Worm (Caenorhabditis elegans): ENCODE data around the gene T24E12.11.

DNA sequence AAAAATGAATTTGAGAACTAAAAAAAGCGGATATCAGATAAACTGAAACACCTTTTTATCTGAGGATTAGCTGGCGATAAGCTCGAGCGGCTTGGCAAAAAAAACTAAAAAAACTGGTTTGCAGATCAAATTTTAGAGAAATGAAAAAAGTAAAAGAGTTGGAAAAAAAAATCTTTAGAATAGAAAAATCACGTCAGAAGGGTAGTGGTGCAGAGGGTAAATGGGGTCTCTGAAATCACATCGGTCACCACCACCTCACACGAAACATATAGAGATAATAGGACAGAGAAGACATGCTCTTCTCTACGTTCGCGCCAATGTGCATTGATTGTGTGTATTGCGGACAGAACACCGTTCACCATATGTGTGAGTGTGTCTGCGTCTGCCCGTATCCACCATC, 1.9 kb upstream of the T24E12.11 start:
- TF ChIP-seq sox-4 (tag; optimal IDR thresholded peaks at IDR 0.05) (no peak), snpc-4 (tag; optimal IDR thresholded peaks at IDR 0.05) (no peak), lin-15B (tag; optimal IDR thresholded peaks at IDR 0.05) (no peak)
